Fruit fly (Drosophila melanogaster): ENCODE data around the gene ttk.

ttk gene

DNA sequence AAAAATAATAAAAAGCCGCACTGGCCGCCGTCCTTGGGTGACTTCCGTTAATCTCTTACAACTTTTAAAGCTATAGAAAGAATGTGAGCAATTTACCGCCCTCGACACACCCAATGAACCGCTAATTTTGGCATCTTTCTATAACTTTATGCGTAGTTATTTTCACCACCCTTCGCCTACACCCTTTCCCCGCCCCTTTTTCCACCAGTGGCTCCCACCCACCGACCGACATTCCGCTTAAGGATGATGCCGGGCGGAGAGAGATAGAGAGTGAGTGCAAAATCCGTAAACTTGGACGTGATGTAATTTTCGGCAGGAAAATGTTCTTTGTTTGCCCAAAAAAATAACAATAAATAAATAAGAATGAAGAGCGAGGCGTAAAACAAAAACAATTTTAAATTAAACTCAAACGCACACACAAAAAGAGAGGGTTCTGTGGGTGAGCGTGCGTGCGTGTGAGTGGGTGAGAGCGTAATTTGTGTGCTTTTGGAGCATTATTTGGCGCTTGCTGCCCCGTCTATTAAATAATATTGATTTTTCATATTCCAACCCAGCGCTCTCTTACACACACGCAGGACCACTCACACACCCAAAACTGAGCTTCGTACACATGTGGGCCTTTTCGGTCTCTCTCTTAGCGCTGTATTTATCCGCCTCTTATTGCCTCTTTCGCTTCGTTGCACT lies 64.0 kb downstream of the ttk start:
- TF ChIP-seq CG6854 (GFP tag; optimal IDR thresholded peaks at IDR 0.05) = peak; percentile 40
- peak; percentile 99 for TF ChIP-seq vri (GFP tag; optimal IDR thresholded peaks at IDR 0.05)
- no peak for TF ChIP-seq Sox14 (GFP tag; optimal IDR thresholded peaks at IDR 0.05)
- no peak for TF ChIP-seq svp (GFP tag)
- peak; percentile 8 for TF ChIP-seq Eip93F (GFP tag; optimal IDR thresholded peaks at IDR 0.05)
- no peak for TF ChIP-seq CG3032 (tag; optimal IDR thresholded peaks at IDR 0.05)
- TF ChIP-seq esn (GFP tag; optimal IDR thresholded peaks at IDR 0.05) = no peak
- TF ChIP-seq CG9139 (GFP tag; optimal IDR thresholded peaks at IDR 0.05) = no peak

Data from whole organism, prepupa.